Worm (Caenorhabditis elegans) whole organism, L4/young adult: ENCODE data around the gene clpr-2.

Experiments used
- W03F9.2 ChIP-seq: fragments of 150-350 bp; optimal IDR thresholded peaks from 2 replicates; lab custom pipeline; 2014; ENCODE audit warnings: missing biosample characterization, missing genetic modification characterization
- him-1 ChIP-seq: sonication (generic microtip); optimal IDR thresholded peaks from 2 replicates; lab custom pipeline; 2016; ENCODE audit warnings: missing genotype, missing genetic modification reagents, missing genetic modification characterization, missing compliant biosample characterization

ce11 chrII:1285514-1285913 lies 26.8 kb downstream of the clpr-2 start, which contains the start of the genes Y57G7A.6 and Y57G7A.3:
- TF ChIP-seq him-1 (tag; lab: Kevin White, UChicago) (no peak), W03F9.2 (tag; lab: Kevin White, UChicago) (no peak)
